Fruit fly (Drosophila melanogaster) whole organism, embryonic: ENCODE data around the gene Xe7.
A peak's percentile ranks its signal among the peaks of the same experiment; 100 is the strongest.

Source experiments
- Awh ChIP-seq: fragments of 200-800 bp; sonication (Bioruptor generic); IDR thresholded peaks from 2 replicates; pipeline ENCODE4, ENCODE4 v1.3.6; 2022; ENCODE audit warnings: missing biosample characterization, missing genetic modification characterization
- CG1233 ChIP-seq: fragments of 200-800 bp; sonication (Bioruptor generic); optimal IDR thresholded peaks from 4 replicates; lab custom pipeline; 2018; ENCODE audit warnings: missing biosample characterization, mild to moderate bottlenecking, missing genetic modification characterization
- CG18764 ChIP-seq: fragments of 200-800 bp; sonication (Bioruptor generic); optimal IDR thresholded peaks from 3 replicates; lab custom pipeline; 2016; ENCODE audit warnings: missing biosample characterization, missing genetic modification characterization
- CG30431 ChIP-seq: fragments of 200-800 bp; sonication (Bioruptor generic); optimal IDR thresholded peaks from 2 replicates; lab custom pipeline; 2017; ENCODE audit warnings: missing biosample characterization, missing genetic modification characterization
- CG4282 ChIP-seq: fragments of 200-800 bp; sonication (Bioruptor generic); optimal IDR thresholded peaks from 2 replicates; lab custom pipeline; 2016; ENCODE audit warnings: missing biosample characterization, missing genetic modification characterization
- Dfd ChIP-seq, 2 experiments: fragments of >200 bp; optimal IDR thresholded peaks; 2 replicates each; lab custom pipeline; 2017; ENCODE audit warnings: missing biosample characterization in 2 of 2, missing genetic modification characterization in 2 of 2
- Dll ChIP-seq: fragments of 200-800 bp; sonication (Bioruptor generic); IDR thresholded peaks from 4 replicates; pipeline ENCODE4 v1.3.6; 2022; ENCODE audit warnings: missing biosample characterization, missing genetic modification characterization; ENCODE audit not compliant: partially characterized antibody
- Pdp1 ChIP-seq, 2 experiments: fragments of 200-800 bp; sonication (Bioruptor generic); optimal IDR thresholded peaks; 3 replicates each; lab custom pipeline; 2016; ENCODE audit warnings: missing biosample characterization in 2 of 2, missing genetic modification characterization in 2 of 2, mild to moderate bottlenecking in 1 of 2, moderate library complexity in 1 of 2
- dan ChIP-seq: fragments of 200-800 bp; sonication (Bioruptor generic); IDR thresholded peaks from 2 replicates; pipeline ENCODE4 v1.3.6; 2022; ENCODE audit warnings: missing biosample characterization, missing genetic modification characterization
- otp ChIP-seq: fragments of 200-800 bp; sonication (Bioruptor generic); IDR thresholded peaks from 3 replicates; pipeline ENCODE4, ENCODE4 v1.3.6; 2022; ENCODE audit warnings: missing biosample characterization, missing genetic modification characterization
- sd ChIP-seq: fragments of 200-800 bp; sonication (Bioruptor generic); optimal IDR thresholded peaks from 3 replicates; lab custom pipeline; 2018; ENCODE audit warnings: missing biosample characterization, mild to moderate bottlenecking, missing genetic modification characterization, moderate library complexity

- TF ChIP-seq sd (tag; lab: Kevin White, UChicago) (peak; percentile 59), CG1233 (GFP tag; lab: Kevin White, UChicago) (no peak), Awh (GFP tag; lab: Robert Waterston, UW) (no peak), CG30431 (GFP tag; lab: Kevin White, UChicago) (no peak), CG4282 (GFP tag; lab: Kevin White, UChicago) (no peak), Dfd (GFP tag; optimal IDR thresholded peaks at IDR 0.05; lab: Kevin White, UChicago) (no peak), Pdp1 (GFP tag; optimal IDR thresholded peaks at IDR 0.05; lab: Kevin White, UChicago) (no peak), dan (no peak), Dll (GFP tag; lab: Robert Waterston, UW) (0 out of 4 replicates have a peak, but pooled peaks have one; percentile 28), CG18764 (GFP tag; lab: Kevin White, UChicago) (no peak), otp (no peak)
Measured at dm6 chr3R:5671795-5672657, 2.9 kb upstream of the Xe7 start.
